Fruit fly (Drosophila melanogaster): ENCODE measurements around the gene Gem3.

DNA sequence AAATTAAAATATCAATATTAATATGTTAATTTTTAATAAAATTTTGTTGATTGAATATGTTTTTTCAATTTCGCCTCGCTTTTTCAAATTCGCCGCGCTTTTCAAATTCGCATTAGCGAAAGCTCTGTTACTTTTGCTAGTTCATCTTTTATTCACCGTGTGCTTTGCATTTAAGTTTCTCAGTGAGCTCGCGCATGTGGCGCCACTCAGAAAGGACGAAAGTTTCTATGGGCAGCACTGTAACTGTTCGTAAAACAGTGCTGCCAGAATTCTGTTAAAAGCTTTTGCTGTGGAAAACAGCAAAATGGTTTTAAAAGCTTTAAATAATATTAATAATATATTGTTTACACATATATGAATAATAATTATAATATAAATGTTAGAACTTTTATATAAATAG lies 45.1 kb upstream of the Gem3 start:
- TF ChIP-seq psq (optimal IDR thresholded peaks at IDR 0.05) (no peak), Sin3A (optimal IDR thresholded peaks at IDR 0.05) (no peak), ttk (optimal IDR thresholded peaks at IDR 0.05) (no peak), insv (optimal IDR thresholded peaks at IDR 0.05) (no peak), h (optimal IDR thresholded peaks at IDR 0.05) (no peak)

All from Kc167 (cell line).